Fruit fly (Drosophila melanogaster): ENCODE results near the gene xmas.

The xmas gene

dm6 chrX:17175558-17176189 lies 16.6 kb upstream of the xmas start:
- TF ChIP-seq N (GFP tag; optimal IDR thresholded peaks at IDR 0.05) (no peak), rgr (GFP tag; optimal IDR thresholded peaks at IDR 0.05) (peak; percentile 50), Hr78 (GFP tag; optimal IDR thresholded peaks at IDR 0.05) (no peak), tai (GFP tag; optimal IDR thresholded peaks at IDR 0.05) (peak; percentile 60), ey (GFP tag; optimal IDR thresholded peaks at IDR 0.05) (no peak), Sp1 (GFP tag; optimal IDR thresholded peaks at IDR 0.05) (no peak), Myc (optimal IDR thresholded peaks at IDR 0.05) (peak; percentile 75), Vsx2 (GFP tag; optimal IDR thresholded peaks at IDR 0.05; ENCODE audit: partially characterized antibody) (no peak), Dfd (GFP tag; optimal IDR thresholded peaks at IDR 0.05) (no peak), pan (optimal IDR thresholded peaks at IDR 0.05) (no peak), dl (GFP tag; optimal IDR thresholded peaks at IDR 0.05; ENCODE audit: insufficient read depth in 1 of 2, partially characterized antibody in 2 of 2) (no peak), Hr83 (GFP tag; optimal IDR thresholded peaks at IDR 0.05; ENCODE audit: poor library complexity, severe bottlenecking) (peak; percentile 2), brk (GFP tag; optimal IDR thresholded peaks at IDR 0.05) (peak; percentile 35), CG9705 (GFP tag; optimal IDR thresholded peaks at IDR 0.05) (no peak), woc (GFP tag; optimal IDR thresholded peaks at IDR 0.05) (no peak), fru (GFP tag; optimal IDR thresholded peaks at IDR 0.05) (peak; percentile 20), Hnf4 (GFP tag; optimal IDR thresholded peaks at IDR 0.05) (peak; percentile 7), CG32264 (GFP tag; optimal IDR thresholded peaks at IDR 0.05) (no peak), foxo (GFP tag; optimal IDR thresholded peaks at IDR 0.05) (peak in 1 of 2 experiments; percentile 42), jim (GFP tag; optimal IDR thresholded peaks at IDR 0.05) (no peak), sage (GFP tag; optimal IDR thresholded peaks at IDR 0.05) (no peak), sv (GFP tag; optimal IDR thresholded peaks at IDR 0.05) (no peak), GATAd (GFP tag; optimal IDR thresholded peaks at IDR 0.05) (no peak), h (GFP tag; optimal IDR thresholded peaks at IDR 0.05) (peak; percentile 34), HLH106 (tag; optimal IDR thresholded peaks at IDR 0.05) (peak; percentile 22), psq (GFP tag; optimal IDR thresholded peaks at IDR 0.05) (no peak), dmrt93B (GFP tag; optimal IDR thresholded peaks at IDR 0.05) (peak; percentile 1)

- no peak for TF ChIP-seq fru (GFP tag; optimal IDR thresholded peaks at IDR 0.05)
- TF ChIP-seq HLH106 (tag; optimal IDR thresholded peaks at IDR 0.05): peak; percentile 8
- no peak for TF ChIP-seq CG9705 (GFP tag; optimal IDR thresholded peaks at IDR 0.05)
Observed at dm6 chrX:17174115-17174514, 15.0 kb upstream of the xmas start.

DNA sequence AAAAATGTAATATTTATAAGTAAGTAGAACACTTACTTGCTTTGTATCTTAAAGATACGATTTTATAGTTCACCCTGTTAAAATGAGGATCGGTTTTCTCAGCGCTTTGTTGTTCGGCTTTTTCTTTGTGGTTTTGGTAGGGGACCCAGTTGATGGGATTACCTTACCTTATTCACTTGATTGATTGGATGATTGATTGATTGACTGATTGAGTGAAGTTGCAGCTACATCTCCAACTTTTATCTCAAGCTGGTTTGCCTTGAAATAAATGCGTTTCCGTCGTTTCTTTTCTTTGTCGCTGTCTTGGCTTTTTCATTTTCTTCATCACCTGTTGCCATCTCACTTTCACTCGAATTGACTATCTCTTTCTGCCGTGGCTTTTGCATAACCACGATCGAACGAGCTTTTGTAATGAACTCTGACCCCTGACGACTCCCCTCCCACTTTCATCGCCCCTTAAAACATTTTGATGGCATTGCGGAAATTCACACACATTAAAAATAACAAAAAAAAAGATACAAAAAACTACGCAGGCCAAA lies 13.7 kb upstream of the xmas start:
- TF ChIP-seq pan (optimal IDR thresholded peaks at IDR 0.05) (no peak), foxo (GFP tag; optimal IDR thresholded peaks at IDR 0.05) (no peak), Vsx2 (GFP tag; optimal IDR thresholded peaks at IDR 0.05; ENCODE audit: partially characterized antibody) (no peak), GATAd (GFP tag; optimal IDR thresholded peaks at IDR 0.05) (no peak), tai (GFP tag; optimal IDR thresholded peaks at IDR 0.05) (no peak)

DNA sequence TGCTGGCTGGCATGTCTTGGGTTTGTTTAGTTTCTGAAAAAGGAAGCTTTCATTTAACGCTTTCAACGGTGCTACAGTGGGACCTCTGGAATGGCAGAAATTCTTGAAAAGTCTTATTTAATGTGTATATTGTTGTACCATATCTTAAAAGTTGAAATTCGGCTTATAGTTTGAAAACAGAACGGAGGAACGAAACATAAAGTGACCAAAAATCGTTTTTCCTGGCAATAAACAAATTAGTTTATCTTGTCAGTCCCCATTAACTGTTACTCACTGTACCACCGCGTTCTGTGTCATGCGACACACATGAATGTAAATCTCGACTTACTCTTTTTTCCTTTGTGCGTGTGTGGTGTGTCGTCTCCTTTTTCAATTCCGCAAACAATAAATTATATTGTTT lies 13.0 kb upstream of the xmas start:
- TF ChIP-seq Vsx2 (GFP tag; optimal IDR thresholded peaks at IDR 0.05; ENCODE audit: partially characterized antibody) (no peak), GATAd (GFP tag; optimal IDR thresholded peaks at IDR 0.05) (no peak), woc (GFP tag; optimal IDR thresholded peaks at IDR 0.05) (peak; percentile 52), Hr83 (GFP tag; optimal IDR thresholded peaks at IDR 0.05; ENCODE audit: poor library complexity, severe bottlenecking) (no peak), N (GFP tag; optimal IDR thresholded peaks at IDR 0.05) (no peak), CG9705 (GFP tag; optimal IDR thresholded peaks at IDR 0.05) (no peak), Abd-B (GFP tag; optimal IDR thresholded peaks at IDR 0.05) (no peak), OdsH (GFP tag; optimal IDR thresholded peaks at IDR 0.05) (peak; percentile 6), Hnf4 (GFP tag; optimal IDR thresholded peaks at IDR 0.05) (peak; percentile 50), ey (GFP tag; optimal IDR thresholded peaks at IDR 0.05) (peak; percentile 55), h (GFP tag; optimal IDR thresholded peaks at IDR 0.05) (peak; percentile 47), dl (GFP tag; optimal IDR thresholded peaks at IDR 0.05; ENCODE audit: insufficient read depth in 1 of 2, partially characterized antibody in 2 of 2) (no peak), Myc (optimal IDR thresholded peaks at IDR 0.05) (no peak), Jra (GFP tag; optimal IDR thresholded peaks at IDR 0.05) (no peak), dmrt93B (GFP tag; optimal IDR thresholded peaks at IDR 0.05) (peak; percentile 18), rgr (GFP tag; optimal IDR thresholded peaks at IDR 0.05) (peak; percentile 36), lola (GFP tag; optimal IDR thresholded peaks at IDR 0.05) (no peak), HLH106 (tag; optimal IDR thresholded peaks at IDR 0.05) (peak; percentile 54), Sp1 (GFP tag; optimal IDR thresholded peaks at IDR 0.05) (no peak), psq (GFP tag; optimal IDR thresholded peaks at IDR 0.05) (no peak), CG32264 (GFP tag; optimal IDR thresholded peaks at IDR 0.05) (no peak), fru (GFP tag; optimal IDR thresholded peaks at IDR 0.05) (peak; percentile 40), Dif (GFP tag; optimal IDR thresholded peaks at IDR 0.05; ENCODE audit: partially characterized antibody) (no peak), dsf (GFP tag; optimal IDR thresholded peaks at IDR 0.05; ENCODE audit: borderline replicate concordance) (no peak), CrebA (GFP tag; optimal IDR thresholded peaks at IDR 0.05; ENCODE audit: borderline replicate concordance) (no peak), brk (GFP tag; optimal IDR thresholded peaks at IDR 0.05) (no peak), foxo (GFP tag; optimal IDR thresholded peaks at IDR 0.05) (peak in 1 of 2 experiments; percentile 62), br (GFP tag; optimal IDR thresholded peaks at IDR 0.05) (peak; percentile 46)

Measured in whole organism, wandering third instar larva.